Fruit fly (Drosophila melanogaster): ENCODE data around the gene Alp1.

Gene Alp1

DNA sequence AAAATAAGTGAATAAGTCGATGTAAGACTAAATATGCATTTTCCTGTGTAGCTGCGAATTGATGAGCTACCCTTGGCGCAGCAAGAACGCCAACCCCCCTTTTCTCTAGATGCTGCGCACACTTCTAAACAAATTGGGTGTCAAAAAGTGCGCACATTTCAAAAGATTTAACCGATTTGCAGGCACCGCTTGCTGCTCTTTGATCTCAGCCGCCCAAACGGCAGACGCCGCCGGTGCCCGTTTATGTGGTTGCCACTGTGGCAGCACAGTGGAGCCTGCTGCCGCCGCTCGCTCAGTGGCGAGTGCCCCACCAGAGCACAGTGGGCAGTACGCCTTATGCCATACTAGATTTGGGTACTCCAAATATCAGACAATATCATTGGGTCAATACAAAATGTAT, 5.9 kb upstream of the Alp1 start (continued):
- no peak for TF ChIP-seq CG17328 (GFP tag; IDR thresholded peaks at IDR 0.05)
- no peak for TF ChIP-seq pan (optimal IDR thresholded peaks at IDR 0.05)
- peak in 1 of 2 experiments; percentile 66 for TF ChIP-seq pan (GFP tag; optimal IDR thresholded peaks at IDR 0.05 in 1 of 2, IDR thresholded peaks at IDR 0.05 in 1 of 2)
- no peak for TF ChIP-seq CG3065 (GFP tag; optimal IDR thresholded peaks at IDR 0.05)

dm6 chr3L:21449336-21449735, 4.7 kb upstream of the Alp1 start:
- TF ChIP-seq fd102C (GFP tag; optimal IDR thresholded peaks at IDR 0.05) (peak; percentile 29), kah (GFP tag; optimal IDR thresholded peaks at IDR 0.05) (no peak), zen (tag; optimal IDR thresholded peaks at IDR 0.05) (peak; percentile 14), CG10147 (GFP tag; optimal IDR thresholded peaks at IDR 0.05) (no peak), ara (GFP tag; IDR thresholded peaks at IDR 0.05) (no peak), az2 (GFP tag; optimal IDR thresholded peaks at IDR 0.05) (no peak), CG34224 (GFP tag; IDR thresholded peaks at IDR 0.05; ENCODE audit: partially characterized antibody) (no peak), croc (GFP tag; conservative IDR thresholded peaks at IDR 0.05) (no peak), CG12391 (tag; optimal IDR thresholded peaks at IDR 0.05) (no peak), knrl (GFP tag; IDR thresholded peaks at IDR 0.05; ENCODE audit: partially characterized antibody) (no peak), twi (tag; optimal IDR thresholded peaks at IDR 0.05) (peak; percentile 6), stwl (tag; optimal IDR thresholded peaks at IDR 0.05) (no peak), BEAF-32 (GFP tag; optimal IDR thresholded peaks at IDR 0.05) (no peak), Bdp1 (GFP tag; optimal IDR thresholded peaks at IDR 0.05) (no peak), Fer1 (GFP tag; optimal IDR thresholded peaks at IDR 0.05) (no peak), tll (GFP tag; optimal IDR thresholded peaks at IDR 0.05) (peak in 1 of 2 experiments; percentile 98), Med (GFP tag) (peak; percentile 19), CG2199 (GFP tag; IDR thresholded peaks at IDR 0.05) (0 out of 3 replicates have a peak, but pooled peaks have one; percentile 20), CG2889 (GFP tag; IDR thresholded peaks at IDR 0.05) (no peak), CG8359 (GFP tag; optimal IDR thresholded peaks at IDR 0.05; ENCODE audit: borderline replicate concordance) (no peak), sob (GFP tag; IDR thresholded peaks at IDR 0.05) (no peak), ato (GFP tag; IDR thresholded peaks at IDR 0.05; ENCODE audit: partially characterized antibody) (no peak), MTF-1 (GFP tag; optimal IDR thresholded peaks at IDR 0.05; ENCODE audit: borderline replicate concordance) (no peak)

DNA sequence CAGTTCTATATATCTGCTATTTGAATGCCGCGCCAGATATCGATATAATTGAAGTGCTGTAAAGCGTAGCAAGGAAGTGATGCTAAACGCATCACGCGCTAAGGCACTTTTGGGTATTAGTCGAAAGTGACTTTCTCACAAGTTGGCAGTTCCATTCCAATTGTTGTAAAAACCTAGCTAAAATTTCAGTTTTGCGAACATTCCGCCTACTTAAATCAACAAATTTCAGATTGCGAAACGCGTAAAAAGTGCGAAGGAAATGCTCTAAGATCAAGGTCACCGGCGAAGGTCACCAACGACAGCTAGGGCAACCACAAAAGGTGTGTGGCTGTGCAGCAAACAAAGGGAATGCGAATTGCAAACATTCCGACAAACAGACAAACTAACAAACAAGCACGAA, 1.1 kb upstream of the Alp1 start, which contains the start of gene Syx7:
Syx7 (plus strand) TSS at position 131 of the 400 bp plus-strand sequence.
- TF ChIP-seq CG30403 (GFP tag; optimal IDR thresholded peaks at IDR 0.05) (peak; percentile 33), zfh2 (GFP tag; optimal IDR thresholded peaks at IDR 0.05) (peak; percentile 25), CG14014 (GFP tag; IDR thresholded peaks at IDR 0.05) (no peak), gsb-n (tag; optimal IDR thresholded peaks at IDR 0.05) (peak; percentile 5), chn (GFP tag; optimal IDR thresholded peaks at IDR 0.05) (peak; percentile 2), slbo (GFP tag; IDR thresholded peaks at IDR 0.05) (peak; percentile 50; the same call in 1 of the 2 replicates), CG4617 (GFP tag; optimal IDR thresholded peaks at IDR 0.05; ENCODE audit: borderline replicate concordance) (peak; percentile 96), ase (GFP tag; IDR thresholded peaks at IDR 0.05) (no peak), CG8290 (GFP tag; optimal IDR thresholded peaks at IDR 0.05) (no peak), CG8290 (tag; optimal IDR thresholded peaks at IDR 0.05) (no peak), stwl (tag; optimal IDR thresholded peaks at IDR 0.05) (peak; percentile 83), croc (GFP tag; conservative IDR thresholded peaks at IDR 0.05) (no peak), CG4360 (GFP tag; IDR thresholded peaks at IDR 0.05) (no peak), bab2 (GFP tag; optimal IDR thresholded peaks at IDR 0.05) (peak; percentile 26), YL-1 (GFP tag; optimal IDR thresholded peaks at IDR 0.05) (peak; percentile 53), CG8089 (GFP tag; optimal IDR thresholded peaks at IDR 0.05) (no peak), CG12769 (tag; optimal IDR thresholded peaks at IDR 0.05) (peak; percentile 53), Ets65A (GFP tag) (peak; percentile 64), Xbp1 (GFP tag; optimal IDR thresholded peaks at IDR 0.05) (peak; percentile 53), gcm2 (GFP tag; optimal IDR thresholded peaks at IDR 0.05) (no peak), mam (GFP tag; optimal IDR thresholded peaks at IDR 0.05) (peak; percentile 59), CG33213 (GFP tag; optimal IDR thresholded peaks at IDR 0.05) (peak; percentile 65), Xrp1 (GFP tag; IDR thresholded peaks at IDR 0.05) (peak; percentile 32; the same call in 1 of the 2 replicates), Rfx (GFP tag; IDR thresholded peaks at IDR 0.05) (peak; percentile 52), CG12104 (GFP tag; optimal IDR thresholded peaks at IDR 0.05) (no peak), az2 (GFP tag; optimal IDR thresholded peaks at IDR 0.05) (no peak)

Measured in whole organism, embryonic.